Fruit fly (Drosophila melanogaster) whole organism, embryonic: ENCODE data around the gene CG14020.

Experiments used
- Adf1 ChIP-seq: fragments of 200-800 bp; sonication (Bioruptor generic); IDR thresholded peaks from 2 replicates; pipeline ENCODE4 v1.3.6; 2022; ENCODE audit warnings: missing biosample characterization, missing genetic modification characterization
- Asciz ChIP-seq: fragments of 200-800 bp; sonication (Bioruptor generic); optimal IDR thresholded peaks from 2 replicates; lab custom pipeline; 2017; ENCODE audit warnings: missing biosample characterization, mild to moderate bottlenecking, missing genetic modification characterization, missing genetic modification reagents
- Atf6 ChIP-seq: fragments of 200-800 bp; sonication (Bioruptor generic); IDR thresholded peaks from 2 replicates; pipeline ENCODE4 v1.3.6; 2022; ENCODE audit warnings: missing biosample characterization, missing genetic modification characterization
- B-H1 ChIP-seq: fragments of 200-800 bp; sonication (Bioruptor generic); IDR thresholded peaks from 3 replicates; pipeline ENCODE4 v1.3.6; 2022; ENCODE audit warnings: missing biosample characterization, missing genetic modification characterization
- C15 ChIP-seq: fragments of 200-800 bp; sonication (Bioruptor generic); IDR thresholded peaks from 3 replicates; pipeline ENCODE4 v1.3.6; 2022; ENCODE audit warnings: missing biosample characterization, missing genetic modification characterization
- CG11093 ChIP-seq: fragments of 200-800 bp; sonication (Bioruptor generic); IDR thresholded peaks from 3 replicates; pipeline ENCODE4 v1.3.6; 2022; ENCODE audit warnings: missing biosample characterization, missing genetic modification characterization
- CG12942 ChIP-seq: fragments of 200-800 bp; sonication (Bioruptor generic); optimal IDR thresholded peaks from 3 replicates; lab custom pipeline; 2016; ENCODE audit warnings: missing biosample characterization, missing genetic modification characterization
- CG13296 ChIP-seq: fragments of 200-800 bp; sonication (Bioruptor generic); optimal IDR thresholded peaks from 3 replicates; lab custom pipeline; 2018; ENCODE audit warnings: missing biosample characterization, mild to moderate bottlenecking, missing genetic modification characterization
- CG13775 ChIP-seq: fragments of 200-800 bp; sonication (Bioruptor generic); optimal IDR thresholded peaks from 3 replicates; lab custom pipeline; 2017; ENCODE audit warnings: missing biosample characterization, mild to moderate bottlenecking, missing genetic modification characterization
- CG15514 ChIP-seq: fragments of 200-800 bp; sonication (Bioruptor generic); optimal IDR thresholded peaks from 3 replicates; lab custom pipeline; 2017; ENCODE audit warnings: missing biosample characterization, missing genetic modification characterization, mild to moderate bottlenecking, moderate library complexity, missing genetic modification reagents
- CG2202 ChIP-seq: fragments of 200-800 bp; sonication (Bioruptor generic); optimal IDR thresholded peaks from 2 replicates; lab custom pipeline; 2018; ENCODE audit warnings: missing biosample characterization, mild to moderate bottlenecking, missing genetic modification characterization
- CG2875 ChIP-seq: fragments of 200-800 bp; sonication (Bioruptor generic); optimal IDR thresholded peaks from 2 replicates; lab custom pipeline; 2017; ENCODE audit warnings: missing biosample characterization, mild to moderate bottlenecking, missing genetic modification characterization, missing genetic modification reagents
- CG33213 ChIP-seq: fragments of 200-800 bp; sonication (Bioruptor generic); optimal IDR thresholded peaks from 3 replicates; lab custom pipeline; 2016; ENCODE audit warnings: missing biosample characterization, missing genetic modification characterization
- CG3838 ChIP-seq: fragments of 200-800 bp; sonication (Bioruptor generic); optimal IDR thresholded peaks from 3 replicates; lab custom pipeline; 2016; ENCODE audit warnings: missing biosample characterization, missing genetic modification characterization
- CG3995 ChIP-seq: fragments of 200-800 bp; sonication (Bioruptor generic); optimal IDR thresholded peaks from 3 replicates; lab custom pipeline; 2016; ENCODE audit warnings: missing biosample characterization, missing genetic modification characterization
- CG4328 ChIP-seq: fragments of 200-800 bp; sonication (Bioruptor generic); optimal IDR thresholded peaks from 3 replicates; lab custom pipeline; 2017; ENCODE audit warnings: missing biosample characterization, missing genetic modification reagents, missing genetic modification characterization
- CG5245 ChIP-seq: fragments of 200-800 bp; sonication (Bioruptor generic); optimal IDR thresholded peaks from 3 replicates; lab custom pipeline; 2016; ENCODE audit warnings: missing biosample characterization, missing genetic modification characterization
- CG6765 ChIP-seq: fragments of 200-800 bp; sonication (Bioruptor generic); optimal IDR thresholded peaks from 3 replicates; lab custom pipeline; 2017; ENCODE audit warnings: missing biosample characterization, mild to moderate bottlenecking, missing genetic modification characterization
- CG7556 ChIP-seq: fragments of 200-800 bp; sonication (Bioruptor generic); optimal IDR thresholded peaks from 2 replicates; lab custom pipeline; 2017; ENCODE audit warnings: missing biosample characterization, mild to moderate bottlenecking, missing genetic modification characterization
- CG8089 ChIP-seq: fragments of 200-800 bp; sonication (Bioruptor generic); optimal IDR thresholded peaks from 3 replicates; lab custom pipeline; 2016; ENCODE audit warnings: missing biosample characterization, missing genetic modification characterization
- CG8944 ChIP-seq: fragments of 200-800 bp; sonication (Bioruptor generic); optimal IDR thresholded peaks from 3 replicates; lab custom pipeline; 2016; ENCODE audit warnings: missing biosample characterization, missing genetic modification characterization
- D19B ChIP-seq: fragments of 200-800 bp; sonication (Bioruptor generic); optimal IDR thresholded peaks from 2 replicates; lab custom pipeline; 2017; ENCODE audit warnings: missing biosample characterization, mild to moderate bottlenecking, missing genetic modification characterization
- Deaf1 ChIP-seq: fragments of 200-800 bp; optimal IDR thresholded peaks from 3 replicates; lab custom pipeline; 2019; ENCODE audit warnings: missing biosample characterization, mild to moderate bottlenecking, missing genetic modification characterization, moderate library complexity
- Dref ChIP-seq: fragments of 200-800 bp; sonication (Bioruptor generic); IDR thresholded peaks from 2 replicates; pipeline ENCODE4 v1.3.6; 2022; ENCODE audit warnings: missing biosample characterization, missing genetic modification characterization
- E2f1 ChIP-seq: fragments of 200-800 bp; sonication (Bioruptor generic); IDR thresholded peaks from 2 replicates; pipeline ENCODE4 v1.3.6; 2022; ENCODE audit warnings: missing biosample characterization, missing genetic modification characterization
- Elba2 ChIP-seq: fragments of 200-800 bp; sonication (Bioruptor generic); optimal IDR thresholded peaks from 3 replicates; lab custom pipeline; 2016; ENCODE audit warnings: missing biosample characterization, missing genetic modification characterization
- HLH4C ChIP-seq: fragments of 200-800 bp; sonication (Bioruptor generic); IDR thresholded peaks from 3 replicates; pipeline ENCODE4 v1.3.6; 2022; ENCODE audit warnings: missing biosample characterization, missing genetic modification characterization; ENCODE audit not compliant: partially characterized antibody
- Lim3 ChIP-seq: fragments of 200-800 bp; sonication (Bioruptor generic); IDR thresholded peaks from 2 replicates; pipeline ENCODE4 v1.3.6; 2022; ENCODE audit warnings: missing biosample characterization, missing genetic modification characterization
- Sin3A ChIP-seq: fragments of >200 bp; optimal IDR thresholded peaks from 2 replicates; lab custom pipeline; 2018
- Six4 ChIP-seq: fragments of 200-800 bp; sonication (Bioruptor generic); optimal IDR thresholded peaks from 2 replicates; lab custom pipeline; 2016; ENCODE audit warnings: missing biosample characterization, missing genetic modification characterization
- Sox102F ChIP-seq: fragments of 200-800 bp; sonication (Bioruptor generic); optimal IDR thresholded peaks from 2 replicates; lab custom pipeline; 2018; ENCODE audit warnings: missing biosample characterization, mild to moderate bottlenecking, missing genetic modification characterization, moderate library complexity
- Stat92E ChIP-seq, 3 experiments: fragments of >200 bp in 2 of 3; fragments of 200-800 bp in 1 of 3; sonication (Bioruptor generic) in 1 of 3; optimal IDR thresholded peaks; 2 replicates each; lab custom pipeline; 2017 to 2019; ENCODE audit warnings: missing biosample characterization in 3 of 3, missing genetic modification characterization in 3 of 3, mild to moderate bottlenecking in 1 of 3, moderate library complexity in 1 of 3
- Xbp1 ChIP-seq: fragments of 200-800 bp; sonication (Bioruptor generic); optimal IDR thresholded peaks from 3 replicates; lab custom pipeline; 2016; ENCODE audit warnings: missing biosample characterization, mild to moderate bottlenecking, missing genetic modification characterization
- ci ChIP-seq: fragments of 200-800 bp; sonication (Bioruptor generic); IDR thresholded peaks from 3 replicates; pipeline ENCODE4 v1.3.6; 2022; ENCODE audit warnings: missing biosample characterization, missing genetic modification characterization
- cwo ChIP-seq: fragments of 200-800 bp; sonication (Bioruptor generic); optimal IDR thresholded peaks from 3 replicates; lab custom pipeline; 2017; ENCODE audit warnings: missing biosample characterization, missing genetic modification characterization, mild to moderate bottlenecking, moderate library complexity, missing genetic modification reagents
- da ChIP-seq: fragments of 200-800 bp; sonication (Bioruptor generic); optimal IDR thresholded peaks from 2 replicates; lab custom pipeline; 2016; ENCODE audit warnings: missing biosample characterization, missing genetic modification characterization
- dati ChIP-seq: fragments of 200-800 bp; sonication (Bioruptor generic); IDR thresholded peaks from 2 replicates; pipeline ENCODE4 v1.3.6; 2022; ENCODE audit warnings: missing biosample characterization, missing genetic modification characterization
- dm ChIP-seq: fragments of 200-800 bp; sonication (Bioruptor generic); optimal IDR thresholded peaks from 3 replicates; lab custom pipeline; 2016; ENCODE audit warnings: missing biosample characterization, missing genetic modification characterization
- esg ChIP-seq: fragments of 200-800 bp; sonication (Bioruptor generic); conservative IDR thresholded peaks from 2 replicates; pipeline ENCODE4 v1.3.6; 2022; ENCODE audit warnings: missing biosample characterization, missing genetic modification characterization
- eve ChIP-seq, 2 experiments: fragments of >200 bp; optimal IDR thresholded peaks; 2 replicates each; lab custom pipeline; 2017; ENCODE audit warnings: missing biosample characterization in 2 of 2, missing genetic modification characterization in 2 of 2
- exex ChIP-seq: fragments of 200-800 bp; sonication (Bioruptor generic); optimal IDR thresholded peaks from 4 replicates; lab custom pipeline; 2018; ENCODE audit warnings: missing biosample characterization, mild to moderate bottlenecking, missing genetic modification characterization, moderate library complexity
- jigr1 ChIP-seq: fragments of 200-800 bp; sonication (Bioruptor generic); IDR thresholded peaks from 3 replicates; pipeline ENCODE4 v1.3.6; 2022; ENCODE audit warnings: missing biosample characterization, missing genetic modification characterization
- lab ChIP-seq: fragments of 200-800 bp; sonication (Bioruptor generic); optimal IDR thresholded peaks from 3 replicates; lab custom pipeline; 2017; ENCODE audit warnings: missing biosample characterization, missing genetic modification characterization, mild to moderate bottlenecking, moderate library complexity, missing genetic modification reagents
- mld ChIP-seq: fragments of 200-800 bp; sonication (Bioruptor generic); IDR thresholded peaks from 3 replicates; pipeline ENCODE4 v1.3.6; 2022; ENCODE audit warnings: missing biosample characterization, missing genetic modification characterization; ENCODE audit not compliant: partially characterized antibody
- prd ChIP-seq, 3 experiments: fragments of >200 bp in 2 of 3; fragments of 200-800 bp in 1 of 3; sonication (Bioruptor generic) in 1 of 3; optimal IDR thresholded peaks in 2 of 3; IDR thresholded peaks in 1 of 3; 2 replicates in 2 of 3; 3 replicates in 1 of 3; pipeline versions ENCODE4 v1.3.6 to Lab custom; 2017 to 2022; ENCODE audit warnings: missing biosample characterization in 1 of 3, missing genetic modification characterization in 1 of 3
- ranshi ChIP-seq: fragments of 200-800 bp; sonication (Bioruptor generic); IDR thresholded peaks from 2 replicates; pipeline ENCODE4 v1.3.6; 2022; ENCODE audit warnings: missing biosample characterization, missing genetic modification characterization
- sr ChIP-seq: fragments of 200-800 bp; sonication (Bioruptor generic); IDR thresholded peaks from 3 replicates; pipeline ENCODE4 v1.3.6; 2022; ENCODE audit warnings: missing biosample characterization, missing genetic modification characterization
- tll ChIP-seq, 2 experiments: fragments of 200-800 bp in 1 of 2; fragments of >200 bp in 1 of 2; sonication (Bioruptor generic) in 1 of 2; optimal IDR thresholded peaks; 2 replicates each; lab custom pipeline; 2017 to 2019; ENCODE audit warnings: missing biosample characterization in 2 of 2, missing genetic modification characterization in 2 of 2, mild to moderate bottlenecking in 1 of 2, moderate library complexity in 1 of 2
- zfh1 ChIP-seq: fragments of 200-800 bp; sonication (Bioruptor generic); IDR thresholded peaks from 3 replicates; pipeline ENCODE4 v1.3.6; 2022; ENCODE audit warnings: missing biosample characterization, missing genetic modification characterization

CG14020 gene

DNA sequence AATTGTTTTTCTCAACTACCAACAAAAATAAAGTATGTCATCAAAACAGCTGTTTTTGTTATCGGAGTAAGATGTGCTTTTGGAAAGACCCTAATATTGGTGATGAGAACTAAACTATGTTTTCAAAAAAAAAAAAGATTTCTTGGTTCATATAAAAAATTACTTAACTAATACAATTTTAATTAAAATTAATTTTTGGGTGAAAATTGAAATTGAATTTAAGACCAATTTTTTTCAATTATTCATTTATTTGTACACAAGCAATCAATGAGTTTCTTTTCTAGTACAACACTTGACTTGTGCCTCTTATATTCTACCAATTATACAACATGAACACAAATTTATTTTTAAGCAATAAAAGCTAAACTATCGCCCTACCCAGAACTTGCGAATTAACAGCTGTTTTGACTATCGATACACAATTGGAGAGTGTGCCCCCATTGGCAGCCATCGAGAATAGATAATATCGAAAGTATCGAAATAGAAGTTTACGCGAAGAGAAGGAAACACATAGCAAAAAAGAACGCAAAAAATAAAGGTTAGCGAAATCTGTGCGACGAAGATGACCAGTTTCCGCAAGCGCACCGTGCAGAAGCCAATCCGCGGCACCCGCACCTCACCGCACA, 6.4 kb downstream of the CG14020 start, which contains the start of the genes Vps52 and Elp4 (continued):
- peak; percentile 66 for TF ChIP-seq E2f1 (GFP tag; lab: Robert Waterston, UW)
- TF ChIP-seq cwo, result peak; percentile 40
- no peak for TF ChIP-seq CG11093 (GFP tag; lab: Robert Waterston, UW)
- TF ChIP-seq esg (GFP tag; lab: Robert Waterston, UW), result peak; percentile 69
- TF ChIP-seq exex (tag; lab: Kevin White, UChicago), result peak; percentile 52
- TF ChIP-seq B-H1, result 0 out of 3 replicates have a peak, but pooled peaks have one; percentile 46
- TF ChIP-seq da (GFP tag; lab: Kevin White, UChicago), result no peak
- TF ChIP-seq Sin3A (lab: Kevin White, UChicago), result peak; percentile 3
- TF ChIP-seq tll (GFP tag; optimal IDR thresholded peaks at IDR 0.05; lab: Kevin White, UChicago), result no peak
- peak; percentile 51 for TF ChIP-seq CG6765 (GFP tag; lab: Kevin White, UChicago)
- TF ChIP-seq CG7556 (GFP tag; lab: Kevin White, UChicago), result peak; percentile 81
- TF ChIP-seq HLH4C (GFP tag; lab: Robert Waterston, UW), result peak; percentile 83
- peak; percentile 19 for TF ChIP-seq CG3995 (GFP tag; lab: Kevin White, UChicago)
- TF ChIP-seq Dref (GFP tag; lab: Robert Waterston, UW), result peak; percentile 83
- peak; percentile 16 for TF ChIP-seq CG2875 (GFP tag; lab: Kevin White, UChicago)
- peak; percentile 81 for TF ChIP-seq Xbp1
- no peak for TF ChIP-seq Sox102F (GFP tag; lab: Kevin White, UChicago)
- TF ChIP-seq Atf6, result peak; percentile 75
- TF ChIP-seq sr (GFP tag; lab: Robert Waterston, UW), result no peak
- TF ChIP-seq C15 (GFP tag; lab: Robert Waterston, UW), result no peak
- peak; percentile 71 for TF ChIP-seq CG12942 (GFP tag; lab: Kevin White, UChicago)
- no peak for TF ChIP-seq Stat92E (GFP tag; optimal IDR thresholded peaks at IDR 0.05; lab: Kevin White, UChicago)
- TF ChIP-seq CG8089, result peak; percentile 31
- 0 out of 3 replicates have a peak, but pooled peaks have one; percentile 48 for TF ChIP-seq mld (GFP tag; lab: Robert Waterston, UW)
- TF ChIP-seq CG2202 (tag; lab: Kevin White, UChicago), result no peak
- TF ChIP-seq CG33213 (GFP tag; lab: Kevin White, UChicago), result peak; percentile 16
- peak; percentile 39 for TF ChIP-seq CG15514 (GFP tag; lab: Kevin White, UChicago)
- TF ChIP-seq zfh1, result peak; percentile 64
- no peak for TF ChIP-seq Adf1 (GFP tag; lab: Robert Waterston, UW)
- peak; percentile 25 for TF ChIP-seq CG3838 (GFP tag; lab: Kevin White, UChicago)
- TF ChIP-seq Six4 (GFP tag; lab: Kevin White, UChicago), result peak; percentile 77
- peak; percentile 79 for TF ChIP-seq CG13296
- peak; percentile 76 for TF ChIP-seq CG4328 (GFP tag; lab: Kevin White, UChicago)
- no peak for TF ChIP-seq dati (GFP tag; lab: Robert Waterston, UW)
- no peak for TF ChIP-seq prd (optimal IDR thresholded peaks at IDR 0.05; lab: Kevin White, UChicago)
- TF ChIP-seq prd (GFP tag; IDR thresholded peaks at IDR 0.05; lab: Robert Waterston, UW), result peak; percentile 75
- TF ChIP-seq Lim3 (GFP tag; lab: Robert Waterston, UW), result no peak
- TF ChIP-seq lab (GFP tag; lab: Kevin White, UChicago), result no peak
- no peak for TF ChIP-seq jigr1 (GFP tag; lab: Robert Waterston, UW)
- TF ChIP-seq Elba2 (GFP tag; lab: Kevin White, UChicago), result peak; percentile 42
- TF ChIP-seq ci (GFP tag; lab: Robert Waterston, UW), result no peak; the same call in 2 of the 3 replicates
- no peak for TF ChIP-seq D19B (GFP tag; lab: Kevin White, UChicago)
- TF ChIP-seq Deaf1 (tag; lab: Kevin White, UChicago), result peak; percentile 51
- peak; percentile 48 for TF ChIP-seq CG5245 (GFP tag; lab: Kevin White, UChicago)
- peak; percentile 43 for TF ChIP-seq dm (GFP tag; lab: Kevin White, UChicago)
- peak; percentile 81 for TF ChIP-seq CG13775 (GFP tag; lab: Kevin White, UChicago)
- no peak for TF ChIP-seq Asciz (GFP tag; lab: Kevin White, UChicago)
- no peak for TF ChIP-seq eve (GFP tag; optimal IDR thresholded peaks at IDR 0.05; lab: Kevin White, UChicago)
- TF ChIP-seq CG8944 (GFP tag; lab: Kevin White, UChicago), result peak; percentile 25
- peak; percentile 57; the same call in 1 of the 2 replicates for TF ChIP-seq ranshi
